Fruit fly (Drosophila melanogaster) whole organism, wandering third instar larva: Measurements from ENCODE around the gene Jon99Fii.

Source experiments
- Abd-B ChIP-seq: fragments of >200 bp; optimal IDR thresholded peaks from 2 replicates; lab custom pipeline; 2017; ENCODE audit warnings: missing biosample characterization, missing genetic modification characterization
- CG32264 ChIP-seq: fragments of 200-800 bp; sonication (Bioruptor generic); optimal IDR thresholded peaks from 2 replicates; lab custom pipeline; 2016; ENCODE audit warnings: missing biosample characterization, missing genetic modification characterization
- CG9705 ChIP-seq: fragments of 200-800 bp; sonication (Bioruptor generic); optimal IDR thresholded peaks from 2 replicates; lab custom pipeline; 2018; ENCODE audit warnings: missing biosample characterization, mild to moderate bottlenecking, missing genetic modification characterization
- CrebA ChIP-seq: fragments of 200-800 bp; sonication (Bioruptor generic); optimal IDR thresholded peaks from 2 replicates; lab custom pipeline; 2016; ENCODE audit warnings: missing biosample characterization, mild to moderate bottlenecking, missing genetic modification characterization, borderline replicate concordance
- Dfd ChIP-seq: fragments of >200 bp; optimal IDR thresholded peaks from 2 replicates; lab custom pipeline; 2017; ENCODE audit warnings: missing biosample characterization, missing genetic modification characterization
- Dif ChIP-seq: fragments of 200-275, 200-300 bp; sonication (Bioruptor generic); optimal IDR thresholded peaks from 2 replicates; lab custom pipeline; 2018; ENCODE audit warnings: missing biosample characterization, missing genetic modification characterization; ENCODE audit not compliant: partially characterized antibody
- GATAd ChIP-seq: sonication (Bioruptor generic); optimal IDR thresholded peaks from 2 replicates; lab custom pipeline; 2016; ENCODE audit warnings: missing biosample characterization, missing genetic modification characterization
- HLH106 ChIP-seq: fragments of 200-800 bp; optimal IDR thresholded peaks from 3 replicates; lab custom pipeline; 2019; ENCODE audit warnings: missing biosample characterization, mild to moderate bottlenecking, missing genetic modification characterization, moderate library complexity
- Hnf4 ChIP-seq: fragments of 200-800 bp; sonication (Bioruptor generic); optimal IDR thresholded peaks from 2 replicates; lab custom pipeline; 2016; ENCODE audit warnings: missing biosample characterization, mild to moderate bottlenecking, missing genetic modification characterization
- Hr78 ChIP-seq: fragments of >200 bp; optimal IDR thresholded peaks from 2 replicates; lab custom pipeline; 2017; ENCODE audit warnings: missing biosample characterization, missing genetic modification characterization
- Hr83 ChIP-seq: fragments of 200-300 bp; sonication (Bioruptor generic); optimal IDR thresholded peaks from 2 replicates; lab custom pipeline; 2016; ENCODE audit warnings: missing biosample characterization, mild to moderate bottlenecking, missing genetic modification characterization, moderate library complexity; ENCODE audit not compliant: poor library complexity, severe bottlenecking
- Jra ChIP-seq: sonication (Bioruptor generic); optimal IDR thresholded peaks from 2 replicates; lab custom pipeline; 2016; ENCODE audit warnings: missing biosample characterization, missing genetic modification characterization
- Mio ChIP-seq: sonication (Bioruptor generic); optimal IDR thresholded peaks from 2 replicates; lab custom pipeline; 2016; ENCODE audit warnings: missing biosample characterization, missing genetic modification characterization
- Myc ChIP-seq: fragments of >200 bp; optimal IDR thresholded peaks from 2 replicates; lab custom pipeline; 2017
- N ChIP-seq: fragments of >200 bp; optimal IDR thresholded peaks from 2 replicates; lab custom pipeline; 2018; ENCODE audit warnings: missing biosample characterization, missing external identifiers, missing genetic modification characterization
- OdsH ChIP-seq: fragments of 200-800 bp; sonication (Bioruptor generic); optimal IDR thresholded peaks from 2 replicates; lab custom pipeline; 2016; ENCODE audit warnings: missing biosample characterization, mild to moderate bottlenecking, missing genetic modification characterization
- Rel ChIP-seq, 2 experiments: fragments of 200-800 bp; sonication (Bioruptor generic) in 1 of 2; optimal IDR thresholded peaks; 2 replicates in 1 of 2; 3 replicates in 1 of 2; lab custom pipeline; 2016 to 2019; ENCODE audit warnings: mild to moderate bottlenecking in 2 of 2, missing biosample characterization in 2 of 2, missing genetic modification characterization in 2 of 2, moderate library complexity in 1 of 2
- Sp1 ChIP-seq: fragments of 200-800 bp; sonication (Bioruptor generic); optimal IDR thresholded peaks from 3 replicates; lab custom pipeline; 2019; ENCODE audit warnings: missing biosample characterization, mild to moderate bottlenecking, missing genetic modification characterization, moderate library complexity
- Vsx2 ChIP-seq: fragments of 200-300, 225-300 bp; sonication (Bioruptor generic); optimal IDR thresholded peaks from 2 replicates; lab custom pipeline; 2018; ENCODE audit warnings: missing biosample characterization, missing genetic modification characterization; ENCODE audit not compliant: partially characterized antibody
- br ChIP-seq: fragments of 200-800 bp; sonication (Bioruptor generic); optimal IDR thresholded peaks from 2 replicates; lab custom pipeline; 2016; ENCODE audit warnings: missing biosample characterization, missing genetic modification characterization
- brk ChIP-seq: fragments of 200-800 bp; sonication (Bioruptor generic); optimal IDR thresholded peaks from 2 replicates; lab custom pipeline; 2016; ENCODE audit warnings: missing biosample characterization, mild to moderate bottlenecking, missing genetic modification characterization
- dl ChIP-seq, 2 experiments: fragments of 175-275, 200-275 bp in 1 of 2; fragments of 200-275 bp in 1 of 2; sonication (Bioruptor generic); optimal IDR thresholded peaks; lab custom pipeline; 2018; ENCODE audit warnings: mild to moderate bottlenecking in 2 of 2, missing biosample characterization in 2 of 2, missing genetic modification characterization in 2 of 2, moderate library complexity in 2 of 2; ENCODE audit not compliant: partially characterized antibody in 2 of 2, insufficient read depth in 1 of 2
- dmrt93B ChIP-seq: fragments of 200-800 bp; sonication (Bioruptor generic); optimal IDR thresholded peaks from 2 replicates; lab custom pipeline; 2018; ENCODE audit warnings: missing biosample characterization, mild to moderate bottlenecking, missing genetic modification characterization
- dsf ChIP-seq: sonication (Bioruptor generic); optimal IDR thresholded peaks from 2 replicates; lab custom pipeline; 2016; ENCODE audit warnings: missing biosample characterization, missing genetic modification characterization, borderline replicate concordance
- ey ChIP-seq: fragments of 200-800 bp; sonication (Bioruptor generic); optimal IDR thresholded peaks from 2 replicates; lab custom pipeline; 2016; ENCODE audit warnings: missing biosample characterization, missing genetic modification characterization
- foxo ChIP-seq, 2 experiments: fragments of 200-800 bp; sonication (Bioruptor generic); optimal IDR thresholded peaks; 2 replicates in 1 of 2; 3 replicates in 1 of 2; lab custom pipeline; 2016 to 2017; ENCODE audit warnings: missing biosample characterization in 2 of 2, missing genetic modification characterization in 2 of 2
- fru ChIP-seq: fragments of 200-800 bp; sonication (Bioruptor generic); optimal IDR thresholded peaks from 3 replicates; lab custom pipeline; 2016; ENCODE audit warnings: missing biosample characterization, mild to moderate bottlenecking, missing genetic modification characterization
- h ChIP-seq: fragments of 200-800 bp; sonication (Bioruptor generic); optimal IDR thresholded peaks from 3 replicates; lab custom pipeline; 2016; ENCODE audit warnings: missing biosample characterization, mild to moderate bottlenecking, missing genetic modification characterization
- jim ChIP-seq: fragments of 175-275, 200-325 bp; sonication (Bioruptor generic); optimal IDR thresholded peaks from 2 replicates; lab custom pipeline; 2016; ENCODE audit warnings: missing biosample characterization, mild to moderate bottlenecking, missing genetic modification characterization
- lola ChIP-seq: fragments of >200 bp; optimal IDR thresholded peaks from 2 replicates; lab custom pipeline; 2017; ENCODE audit warnings: missing biosample characterization, missing genetic modification characterization
- pan ChIP-seq: fragments of >200 bp; optimal IDR thresholded peaks from 2 replicates; lab custom pipeline; 2017
- psq ChIP-seq: fragments of 200-800 bp; sonication (Bioruptor generic); optimal IDR thresholded peaks from 3 replicates; lab custom pipeline; 2017; ENCODE audit warnings: missing biosample characterization, mild to moderate bottlenecking, missing genetic modification characterization, moderate library complexity
- rgr ChIP-seq: fragments of 200-800 bp; sonication (Bioruptor generic); optimal IDR thresholded peaks from 3 replicates; lab custom pipeline; 2016; ENCODE audit warnings: missing biosample characterization, mild to moderate bottlenecking, missing genetic modification characterization
- sage ChIP-seq: fragments of 200-800 bp; sonication (Bioruptor generic); optimal IDR thresholded peaks from 2 replicates; lab custom pipeline; 2016; ENCODE audit warnings: missing biosample characterization, mild to moderate bottlenecking, missing genetic modification characterization
- sv ChIP-seq: fragments of 200-800 bp; sonication (Bioruptor generic); optimal IDR thresholded peaks from 3 replicates; lab custom pipeline; 2016; ENCODE audit warnings: missing biosample characterization, missing genetic modification characterization
- tai ChIP-seq: sonication (Bioruptor generic); optimal IDR thresholded peaks from 2 replicates; lab custom pipeline; 2016; ENCODE audit warnings: missing biosample characterization, missing genetic modification characterization
- usp ChIP-seq: fragments of >200 bp; optimal IDR thresholded peaks from 2 replicates; lab custom pipeline; 2017; ENCODE audit warnings: missing biosample characterization, missing genetic modification characterization
- woc ChIP-seq: sonication (Bioruptor generic); optimal IDR thresholded peaks from 2 replicates; lab custom pipeline; 2016; ENCODE audit warnings: missing biosample characterization, mild to moderate bottlenecking, missing genetic modification characterization

Gene Jon99Fii

dm6 chr3R:30453236-30453635, 34.5 kb downstream of the Jon99Fii start:
- TF ChIP-seq pan (lab: Kevin White, UChicago) (no peak), h (GFP tag; lab: Kevin White, UChicago) (no peak), brk (GFP tag; lab: Kevin White, UChicago) (no peak)

DNA sequence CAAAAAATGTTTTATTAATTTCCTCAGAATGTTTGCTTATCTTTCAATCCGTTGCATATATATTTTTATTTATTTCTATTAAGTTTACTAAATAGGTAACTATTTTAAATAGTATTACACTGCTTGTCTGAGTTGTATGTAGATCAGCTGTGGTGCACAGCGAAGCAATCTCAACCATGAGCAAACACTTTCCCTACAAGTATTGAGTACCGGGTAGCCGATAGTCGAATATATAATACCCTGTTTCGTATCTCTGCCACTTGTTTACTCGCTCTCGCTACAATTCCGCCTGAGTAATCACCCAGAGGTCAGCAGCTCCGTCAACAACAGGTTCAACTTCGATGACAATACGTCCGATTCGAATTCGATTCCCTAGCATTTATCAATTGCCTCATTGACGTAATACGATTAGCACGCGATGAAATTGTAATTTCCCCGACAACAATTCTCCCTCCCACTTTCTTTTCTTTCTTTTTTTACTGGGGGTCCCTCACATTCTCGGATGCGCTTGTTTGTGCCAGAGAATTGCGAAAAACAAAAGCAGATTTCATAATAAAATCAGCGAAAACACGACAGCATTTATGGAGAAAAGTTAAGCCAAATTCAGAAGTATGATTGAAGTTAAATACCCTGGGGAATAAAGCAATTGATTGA, 36.9 kb downstream of the Jon99Fii start:
- TF ChIP-seq Dif (GFP tag; lab: Kevin White, UChicago) = no peak
- TF ChIP-seq Rel (GFP tag; optimal IDR thresholded peaks at IDR 0.05; lab: Kevin White, UChicago) = no peak
- peak; percentile 97 for TF ChIP-seq Rel (tag; optimal IDR thresholded peaks at IDR 0.05; lab: Kevin White, UChicago)

- TF ChIP-seq sage (GFP tag; lab: Kevin White, UChicago) = peak; percentile 93
- TF ChIP-seq h (GFP tag; lab: Kevin White, UChicago) = peak; percentile 95
- TF ChIP-seq CrebA (GFP tag; lab: Kevin White, UChicago) = peak; percentile 90
- TF ChIP-seq rgr (GFP tag; lab: Kevin White, UChicago) = peak; percentile 95
- TF ChIP-seq CG9705 (GFP tag; lab: Kevin White, UChicago) = peak; percentile 29
- TF ChIP-seq woc (GFP tag; lab: Kevin White, UChicago) = no peak
- no peak for TF ChIP-seq Hr78 (GFP tag; lab: Kevin White, UChicago)
- peak; percentile 95 for TF ChIP-seq dsf (GFP tag; lab: Kevin White, UChicago)
- TF ChIP-seq OdsH (GFP tag; lab: Kevin White, UChicago) = peak; percentile 88
- peak; percentile 96 for TF ChIP-seq brk (GFP tag; lab: Kevin White, UChicago)
- peak; percentile 98 for TF ChIP-seq Vsx2 (GFP tag; lab: Kevin White, UChicago)
- peak; percentile 47 for TF ChIP-seq ey (GFP tag; lab: Kevin White, UChicago)
- peak; percentile 98 for TF ChIP-seq Hnf4 (GFP tag; lab: Kevin White, UChicago)
- peak; percentile 40 for TF ChIP-seq HLH106 (tag; lab: Kevin White, UChicago)
- peak; percentile 99 for TF ChIP-seq Jra (GFP tag; lab: Kevin White, UChicago)
- TF ChIP-seq tai (GFP tag; lab: Kevin White, UChicago) = peak; percentile 98
- TF ChIP-seq GATAd (GFP tag; lab: Kevin White, UChicago) = peak; percentile 98
- TF ChIP-seq pan (lab: Kevin White, UChicago) = no peak
- peak; percentile 66 for TF ChIP-seq Sp1 (GFP tag; lab: Kevin White, UChicago)
- TF ChIP-seq psq (GFP tag; lab: Kevin White, UChicago) = peak; percentile 80
- TF ChIP-seq jim (GFP tag; lab: Kevin White, UChicago) = peak; percentile 99
- TF ChIP-seq br (GFP tag; lab: Kevin White, UChicago) = peak; percentile 83
- peak in 1 of 2 experiments; percentile 31 for TF ChIP-seq foxo (GFP tag; optimal IDR thresholded peaks at IDR 0.05; lab: Kevin White, UChicago)
- TF ChIP-seq Rel (GFP tag; optimal IDR thresholded peaks at IDR 0.05; lab: Kevin White, UChicago) = peak; percentile 53
- TF ChIP-seq Rel (tag; optimal IDR thresholded peaks at IDR 0.05; lab: Kevin White, UChicago) = peak; percentile 19
- no peak for TF ChIP-seq Abd-B
- TF ChIP-seq Myc (lab: Kevin White, UChicago) = no peak
- TF ChIP-seq N = no peak
- peak; percentile 98 for TF ChIP-seq Dif (GFP tag; lab: Kevin White, UChicago)
- TF ChIP-seq Mio = peak; percentile 73
- peak; percentile 100 for TF ChIP-seq Hr83
- no peak for TF ChIP-seq Dfd (GFP tag; lab: Kevin White, UChicago)
- TF ChIP-seq CG32264 (GFP tag; lab: Kevin White, UChicago) = no peak
- peak; percentile 95 to 97 for TF ChIP-seq dl (GFP tag; optimal IDR thresholded peaks at IDR 0.05; lab: Kevin White, UChicago; ENCODE audit: insufficient read depth in 1 of 2, partially characterized antibody in 2 of 2)
- peak; percentile 84 for TF ChIP-seq fru (GFP tag; lab: Kevin White, UChicago)
- TF ChIP-seq usp = no peak
- no peak for TF ChIP-seq lola (GFP tag; lab: Kevin White, UChicago)
- peak; percentile 50 for TF ChIP-seq dmrt93B (GFP tag; lab: Kevin White, UChicago)
- peak; percentile 63 for TF ChIP-seq sv (GFP tag; lab: Kevin White, UChicago)
- TF ChIP-seq, all 38 proteins: peak for 28
Measured at dm6 chr3R:30450224-30450623, 37.5 kb downstream of the Jon99Fii start.
